Fruit fly (Drosophila melanogaster): ENCODE measurements around the gene CG43056.

- TF ChIP-seq CG6854 (GFP tag; optimal IDR thresholded peaks at IDR 0.05): no peak
- no peak for TF ChIP-seq spab (GFP tag; optimal IDR thresholded peaks at IDR 0.05)
- no peak for TF ChIP-seq Hr38 (GFP tag; optimal IDR thresholded peaks at IDR 0.05)
- TF ChIP-seq CG32006 (GFP tag; optimal IDR thresholded peaks at IDR 0.05): no peak
- no peak for TF ChIP-seq Hr4 (GFP tag; optimal IDR thresholded peaks at IDR 0.05)
- TF ChIP-seq Blimp-1 (GFP tag; optimal IDR thresholded peaks at IDR 0.05): no peak
- no peak for TF ChIP-seq cyc (GFP tag; optimal IDR thresholded peaks at IDR 0.05)
Observed at dm6 chr2L:4440881-4441737, 3.5 kb downstream of the CG43056 start, which contains the start of gene CG15431.

Measured in whole organism, prepupa.